Worm (Caenorhabditis elegans) whole organism, midembryonic: ENCODE measurements around the gene nsy-4.

Source experiments
- cog-1 ChIP-seq: sonication (generic microtip); optimal IDR thresholded peaks from 2 replicates; lab custom pipeline; 2016; ENCODE audit warnings: missing genetic modification characterization, missing compliant biosample characterization
- flt-1 ChIP-seq: fragments of 200-800 bp; sonication (Bioruptor generic); IDR thresholded peaks from 2 replicates; pipeline ENCODE4 v1.3.6; 2022; ENCODE audit warnings: missing genetic modification characterization, missing compliant biosample characterization
- klf-2 ChIP-seq: fragments of 200-800 bp; sonication (Bioruptor generic); conservative IDR thresholded peaks from 2 replicates; pipeline ENCODE4 v1.3.6; 2022; ENCODE audit warnings: missing genetic modification reagents, missing genetic modification characterization, missing compliant biosample characterization
- tab-1 ChIP-seq: fragments of 200-800 bp; sonication (Bioruptor generic); IDR thresholded peaks from 2 replicates; pipeline ENCODE4 v1.3.6; 2022; ENCODE audit warnings: missing genetic modification characterization, missing compliant biosample characterization
- ztf-29 ChIP-seq: fragments of 200-800 bp; sonication (Bioruptor generic); IDR thresholded peaks from 2 replicates; pipeline ENCODE4 v1.3.6; 2022; ENCODE audit warnings: missing genetic modification reagents, missing genetic modification characterization, missing compliant biosample characterization

DNA sequence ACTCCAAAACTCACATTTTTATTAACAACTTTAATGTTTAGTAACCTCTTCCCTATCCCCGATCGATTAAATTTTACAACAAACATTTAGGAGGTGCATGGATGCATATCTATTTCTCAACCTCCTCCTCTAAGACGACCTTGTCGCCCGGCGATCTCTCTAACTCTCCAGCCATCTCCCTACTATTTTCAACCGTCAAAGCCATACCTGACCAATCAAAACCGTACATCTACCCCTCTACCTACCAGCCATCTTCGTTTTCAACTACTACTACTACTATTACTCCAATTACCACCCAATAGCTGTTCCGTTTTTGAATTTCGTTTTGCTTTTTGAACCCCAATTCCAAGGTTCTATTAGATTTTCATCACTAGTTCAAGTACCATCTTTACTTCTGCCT lies 1.5 kb upstream of the nsy-4 start:
- TF ChIP-seq klf-2 (GFP tag; lab: Robert Waterston, UW) (no peak), flt-1 (GFP tag; lab: Robert Waterston, UW) (no peak), cog-1 (tag; lab: Kevin White, UChicago) (no peak), tab-1 (no peak), ztf-29 (GFP tag; lab: Robert Waterston, UW) (no peak)
